Worm (Caenorhabditis elegans) whole organism, L4 larva: Measurements from ENCODE around the gene nas-12.

Source experiments
- ceh-28 ChIP-seq: fragments of 150-350 bp; optimal IDR thresholded peaks from 2 replicates; lab custom pipeline; 2014; ENCODE audit warnings: missing biosample characterization, missing genetic modification reagents, missing genetic modification characterization
- lin-39 ChIP-seq: fragments of 150-350 bp; optimal IDR thresholded peaks from 2 replicates; lab custom pipeline; 2014; ENCODE audit warnings: missing biosample characterization, missing genetic modification reagents, missing genetic modification characterization
- nhr-6 ChIP-seq: fragments of 150-350 bp; optimal IDR thresholded peaks from 2 replicates; lab custom pipeline; 2014; ENCODE audit warnings: missing biosample characterization, missing genetic modification characterization
- pha-4 ChIP-seq, 2 experiments: fragments of 150-350 bp in 1 of 2; fragments of 200-800 bp in 1 of 2; sonication (Bioruptor generic) in 1 of 2; IDR thresholded peaks in 1 of 2; optimal IDR thresholded peaks in 1 of 2; 2 replicates each; pipeline versions ENCODE4 v1.3.6 to Lab custom; 2014 to 2022; ENCODE audit warnings: missing genetic modification characterization in 2 of 2, missing genetic modification reagents in 2 of 2, missing biosample characterization in 1 of 2, missing compliant biosample characterization in 1 of 2
- snpc-4 ChIP-seq: fragments of 150-350 bp; optimal IDR thresholded peaks from 2 replicates; lab custom pipeline; 2014; ENCODE audit warnings: missing biosample characterization, missing genetic modification characterization
- ztf-11 ChIP-seq: fragments of 150-350 bp; optimal IDR thresholded peaks from 2 replicates; lab custom pipeline; 2014; ENCODE audit warnings: missing biosample characterization, missing genetic modification characterization

ce11 chrIV:10236106-10236505, 12.3 kb downstream of the nas-12 start:
- TF ChIP-seq nhr-6 (no peak), ceh-28 (no peak), pha-4 (GFP tag; IDR thresholded peaks at IDR 0.05; lab: Robert Waterston, UW) (no peak), pha-4 (tag; optimal IDR thresholded peaks at IDR 0.05; lab: Kevin White, UChicago) (no peak), lin-39 (no peak), snpc-4 (tag; lab: Kevin White, UChicago) (no peak), ztf-11 (tag; lab: Kevin White, UChicago) (no peak)
